Fruit fly (Drosophila melanogaster): ENCODE measurements around the gene Ipk2.

The Ipk2 gene

DNA sequence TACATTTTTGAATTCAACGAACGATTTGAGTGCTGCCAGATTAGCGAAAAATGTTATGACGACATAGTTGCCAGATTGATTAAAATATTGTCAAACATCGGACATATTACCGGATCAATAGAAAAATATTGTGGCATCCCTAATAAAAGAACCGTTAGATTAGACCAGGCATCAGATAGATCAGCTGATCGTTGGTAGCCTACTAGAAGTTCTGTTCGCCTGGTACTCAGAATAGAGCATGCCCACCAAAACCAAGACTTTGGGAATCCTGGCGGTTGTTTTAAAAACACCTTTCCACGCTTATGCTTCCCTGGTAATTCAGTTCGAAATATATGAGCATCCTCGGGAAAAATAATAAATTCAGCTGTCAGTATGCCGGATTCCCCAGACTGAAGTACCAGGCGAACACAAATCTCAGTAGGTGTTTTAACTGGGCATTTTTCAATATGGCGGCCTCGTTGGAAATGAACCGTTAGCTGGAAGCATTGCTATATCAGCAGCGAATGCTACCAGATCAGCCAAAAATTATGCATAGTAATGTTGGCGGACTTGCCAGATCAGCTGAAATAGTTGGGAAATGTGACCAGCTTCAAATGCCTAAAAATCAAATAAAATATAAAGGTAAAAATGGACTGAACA, 33.4 kb downstream of the Ipk2 start (continued):
- peak; percentile 69 for TF ChIP-seq CG13894 (tag; optimal IDR thresholded peaks at IDR 0.05)
- no peak for TF ChIP-seq CG15011 (GFP tag; optimal IDR thresholded peaks at IDR 0.05)
- peak; percentile 42; the same call in 1 of the 2 replicates for TF ChIP-seq CG2129 (GFP tag; IDR thresholded peaks at IDR 0.05; ENCODE audit: partially characterized antibody)
- peak; percentile 78 for TF ChIP-seq CG1603 (tag; optimal IDR thresholded peaks at IDR 0.05)
- TF ChIP-seq Ets65A (GFP tag): peak; percentile 62
- peak; percentile 8 for TF ChIP-seq D19A (tag; optimal IDR thresholded peaks at IDR 0.05)
- peak; percentile 30 for TF ChIP-seq CG12219 (GFP tag; optimal IDR thresholded peaks at IDR 0.05)
- no peak for TF ChIP-seq CG2678 (tag; optimal IDR thresholded peaks at IDR 0.05)
- peak; percentile 6 for TF ChIP-seq Fer1 (GFP tag; optimal IDR thresholded peaks at IDR 0.05)
- TF ChIP-seq BEAF-32 (GFP tag; optimal IDR thresholded peaks at IDR 0.05): peak; percentile 39
- peak; percentile 88 for TF ChIP-seq Med (GFP tag)
- peak; percentile 23 for TF ChIP-seq CG6765 (GFP tag; optimal IDR thresholded peaks at IDR 0.05)
- TF ChIP-seq Elba2 (GFP tag; optimal IDR thresholded peaks at IDR 0.05): no peak
- TF ChIP-seq Hand (GFP tag; optimal IDR thresholded peaks at IDR 0.05): no peak
- TF ChIP-seq twi (tag; optimal IDR thresholded peaks at IDR 0.05): peak; percentile 8
- peak; percentile 21 for TF ChIP-seq Sin3A (optimal IDR thresholded peaks at IDR 0.05)
- peak; percentile 77; the same call in 3 of the 4 replicates for TF ChIP-seq Dll (GFP tag; IDR thresholded peaks at IDR 0.05; ENCODE audit: partially characterized antibody)
- TF ChIP-seq CG10462 (GFP tag; optimal IDR thresholded peaks at IDR 0.05): peak; percentile 95
- TF ChIP-seq CG15514 (GFP tag; optimal IDR thresholded peaks at IDR 0.05): peak; percentile 29
- peak; percentile 65 for TF ChIP-seq gsb-n (tag; optimal IDR thresholded peaks at IDR 0.05)
- peak; percentile 42 for TF ChIP-seq CG10431 (GFP tag; optimal IDR thresholded peaks at IDR 0.05)
- peak; percentile 58; the same call in 1 of the 3 replicates for TF ChIP-seq gce (GFP tag; IDR thresholded peaks at IDR 0.05)
- peak; percentile 75 for TF ChIP-seq ac (GFP tag; optimal IDR thresholded peaks at IDR 0.05)
- TF ChIP-seq CG7928 (GFP tag; optimal IDR thresholded peaks at IDR 0.05): peak; percentile 9
- peak; percentile 47; the same call in 1 of the 2 replicates for TF ChIP-seq Rfx (GFP tag; IDR thresholded peaks at IDR 0.05)
- TF ChIP-seq CG7987 (GFP tag; optimal IDR thresholded peaks at IDR 0.05): no peak
- TF ChIP-seq run (tag; optimal IDR thresholded peaks at IDR 0.05): peak; percentile 45
- peak; percentile 13 for TF ChIP-seq CG15696 (tag; optimal IDR thresholded peaks at IDR 0.05)
- peak; percentile 50 for TF ChIP-seq Bgb (GFP tag; IDR thresholded peaks at IDR 0.05; ENCODE audit: partially characterized antibody)
- peak; percentile 74 for TF ChIP-seq CG13287 (GFP tag; IDR thresholded peaks at IDR 0.05; ENCODE audit: partially characterized antibody)
- TF ChIP-seq CG11504 (tag; optimal IDR thresholded peaks at IDR 0.05): peak; percentile 29
- TF ChIP-seq YL-1 (GFP tag; optimal IDR thresholded peaks at IDR 0.05): peak; percentile 24
- TF ChIP-seq ind (GFP tag; optimal IDR thresholded peaks at IDR 0.05): no peak
- TF ChIP-seq Mes4 (GFP tag; optimal IDR thresholded peaks at IDR 0.05): peak; percentile 21
- no peak for TF ChIP-seq Awh (GFP tag; IDR thresholded peaks at IDR 0.05)
- peak; percentile 26 for TF ChIP-seq CG7745 (tag; optimal IDR thresholded peaks at IDR 0.05)
- TF ChIP-seq CG10147 (GFP tag; optimal IDR thresholded peaks at IDR 0.05): peak; percentile 16
- TF ChIP-seq CG11456 (GFP tag; IDR thresholded peaks at IDR 0.05): peak; percentile 19; the same call in 1 of the 3 replicates
- TF ChIP-seq sim (GFP tag; IDR thresholded peaks at IDR 0.05): 0 out of 2 replicates have a peak, but pooled peaks have one; percentile 21
- no peak for TF ChIP-seq CG9437 (GFP tag; optimal IDR thresholded peaks at IDR 0.05)
- peak; percentile 53 for TF ChIP-seq CG2116 (GFP tag; optimal IDR thresholded peaks at IDR 0.05)
- TF ChIP-seq en (GFP tag; optimal IDR thresholded peaks at IDR 0.05): no peak
- peak; percentile 44 for TF ChIP-seq CG15269 (tag; optimal IDR thresholded peaks at IDR 0.05)
- TF ChIP-seq crp (GFP tag; optimal IDR thresholded peaks at IDR 0.05): peak; percentile 73 to 92
- peak; percentile 58 for TF ChIP-seq gcm (GFP tag; optimal IDR thresholded peaks at IDR 0.05)
- TF ChIP-seq CG15601 (tag; optimal IDR thresholded peaks at IDR 0.05): peak; percentile 45
- 0 out of 2 replicates have a peak, but pooled peaks have one; percentile 21 for TF ChIP-seq sob (GFP tag; IDR thresholded peaks at IDR 0.05)
- peak; percentile 17 for TF ChIP-seq CG6813 (GFP tag; optimal IDR thresholded peaks at IDR 0.05)

Measured in whole organism, embryonic.